Fruit fly (Drosophila melanogaster) whole organism, embryonic: ENCODE measurements around the gene CG18661.

ENCODE experiments used
- B-H2 ChIP-seq: fragments of 200-800 bp; sonication (Bioruptor generic); optimal IDR thresholded peaks from 2 replicates; lab custom pipeline; 2018; ENCODE audit warnings: missing biosample characterization, mild to moderate bottlenecking, missing genetic modification characterization
- CG10321 ChIP-seq: fragments of 200-800 bp; sonication (Bioruptor generic); IDR thresholded peaks from 2 replicates; pipeline ENCODE4 v1.3.6; 2022; ENCODE audit warnings: missing biosample characterization, missing genetic modification characterization
- CG10462 ChIP-seq: fragments of 200-800 bp; sonication (Bioruptor generic); optimal IDR thresholded peaks from 2 replicates; lab custom pipeline; 2016; ENCODE audit warnings: missing biosample characterization, missing genetic modification characterization
- CG10565 ChIP-seq: fragments of 200-800 bp; sonication (Bioruptor generic); optimal IDR thresholded peaks from 3 replicates; lab custom pipeline; 2016; ENCODE audit warnings: missing biosample characterization, mild to moderate bottlenecking, missing genetic modification characterization
- CG11398 ChIP-seq: fragments of 200-800 bp; sonication (Bioruptor generic); optimal IDR thresholded peaks from 2 replicates; lab custom pipeline; 2016; ENCODE audit warnings: missing biosample characterization, missing genetic modification characterization
- CG11695 ChIP-seq: fragments of 200-800 bp; sonication (Bioruptor generic); IDR thresholded peaks from 3 replicates; pipeline ENCODE4 v1.3.6; 2022; ENCODE audit warnings: missing biosample characterization, missing genetic modification characterization
- CG11696 ChIP-seq: fragments of 200-800 bp; sonication (Bioruptor generic); IDR thresholded peaks from 2 replicates; pipeline ENCODE4 v1.3.6; 2022; ENCODE audit warnings: missing biosample characterization, missing genetic modification characterization
- CG14965 ChIP-seq: fragments of 200-800 bp; sonication (Bioruptor generic); optimal IDR thresholded peaks from 2 replicates; lab custom pipeline; 2016; ENCODE audit warnings: missing biosample characterization, missing genetic modification characterization, borderline replicate concordance
- CG17385 ChIP-seq: fragments of 200-800 bp; sonication (Bioruptor generic); optimal IDR thresholded peaks from 3 replicates; lab custom pipeline; 2018; ENCODE audit warnings: missing biosample characterization, mild to moderate bottlenecking, missing genetic modification characterization
- CG17612 ChIP-seq: fragments of 200-800 bp; sonication (Bioruptor generic); IDR thresholded peaks from 2 replicates; pipeline ENCODE4 v1.3.6; 2022; ENCODE audit warnings: missing biosample characterization, missing genetic modification characterization
- CG4360 ChIP-seq: fragments of 200-800 bp; sonication (Bioruptor generic); IDR thresholded peaks from 2 replicates; pipeline ENCODE4 v1.3.6; 2022; ENCODE audit warnings: missing biosample characterization, missing genetic modification characterization
- CG4820 ChIP-seq: fragments of 200-800 bp; sonication (Bioruptor generic); optimal IDR thresholded peaks from 3 replicates; lab custom pipeline; 2016; ENCODE audit warnings: missing biosample characterization, missing genetic modification characterization
- CG6689 ChIP-seq: fragments of 200-800 bp; sonication (Bioruptor generic); IDR thresholded peaks from 2 replicates; pipeline ENCODE4 v1.3.6; 2022; ENCODE audit warnings: missing biosample characterization, missing genetic modification characterization
- CG6791 ChIP-seq: fragments of 200-800 bp; sonication (Bioruptor generic); IDR thresholded peaks from 3 replicates; pipeline ENCODE4 v1.3.6; 2022; ENCODE audit warnings: missing biosample characterization, missing genetic modification characterization; ENCODE audit not compliant: partially characterized antibody
- CG7271 ChIP-seq: fragments of 200-800 bp; sonication (Bioruptor generic); optimal IDR thresholded peaks from 2 replicates; lab custom pipeline; 2018; ENCODE audit warnings: missing biosample characterization, mild to moderate bottlenecking, missing genetic modification characterization, moderate library complexity
- CG7357 ChIP-seq: fragments of 200-800 bp; sonication (Bioruptor generic); IDR thresholded peaks from 3 replicates; pipeline ENCODE4 v1.3.6; 2022; ENCODE audit warnings: missing biosample characterization, missing genetic modification characterization
- CG7928 ChIP-seq: fragments of 200-800 bp; sonication (Bioruptor generic); optimal IDR thresholded peaks from 2 replicates; lab custom pipeline; 2017; ENCODE audit warnings: missing biosample characterization, mild to moderate bottlenecking, missing genetic modification characterization
- CHES-1-like ChIP-seq: fragments of 200-800 bp; sonication (Bioruptor generic); optimal IDR thresholded peaks from 2 replicates; lab custom pipeline; 2016; ENCODE audit warnings: missing biosample characterization, missing genetic modification characterization
- Chrac-16 ChIP-seq: fragments of 200-800 bp; sonication (Bioruptor generic); optimal IDR thresholded peaks from 3 replicates; lab custom pipeline; 2016; ENCODE audit warnings: missing biosample characterization, missing genetic modification characterization
- Ets65A ChIP-seq: fragments of 200-800 bp; sonication (Bioruptor generic); peaks from one replicate; lab custom pipeline; 2016; ENCODE audit warnings: missing biosample characterization, missing genetic modification characterization
- Gsc ChIP-seq: fragments of 200-800 bp; sonication (Bioruptor generic); IDR thresholded peaks from 2 replicates; pipeline ENCODE4 v1.3.6; 2022; ENCODE audit warnings: missing biosample characterization, missing genetic modification characterization
- Lim3 ChIP-seq: fragments of 200-800 bp; sonication (Bioruptor generic); IDR thresholded peaks from 2 replicates; pipeline ENCODE4 v1.3.6; 2022; ENCODE audit warnings: missing biosample characterization, missing genetic modification characterization
- Max ChIP-seq: fragments of 200-800 bp; sonication (Bioruptor generic); optimal IDR thresholded peaks from 2 replicates; lab custom pipeline; 2016; ENCODE audit warnings: missing biosample characterization, mild to moderate bottlenecking, missing genetic modification characterization
- NC2β ChIP-seq: fragments of 200-800 bp; sonication (Bioruptor generic); optimal IDR thresholded peaks from 2 replicates; lab custom pipeline; 2016; ENCODE audit warnings: missing biosample characterization, missing genetic modification characterization
- Opbp ChIP-seq: fragments of 200-800 bp; sonication (Bioruptor generic); IDR thresholded peaks from 3 replicates; pipeline ENCODE4 v1.3.6; 2022; ENCODE audit warnings: missing biosample characterization, missing genetic modification characterization; ENCODE audit not compliant: partially characterized antibody
- Sry-δ ChIP-seq: fragments of 200-800 bp; sonication (Bioruptor generic); optimal IDR thresholded peaks from 2 replicates; lab custom pipeline; 2016; ENCODE audit warnings: missing biosample characterization, missing genetic modification characterization
- Ssrp ChIP-seq: fragments of 200-800 bp; sonication (Bioruptor generic); optimal IDR thresholded peaks from 2 replicates; lab custom pipeline; 2018; ENCODE audit warnings: missing biosample characterization, mild to moderate bottlenecking, missing genetic modification characterization, moderate library complexity
- ac ChIP-seq: fragments of 200-800 bp; sonication (Bioruptor generic); optimal IDR thresholded peaks from 3 replicates; lab custom pipeline; 2017; ENCODE audit warnings: missing biosample characterization, mild to moderate bottlenecking, missing genetic modification characterization
- amos ChIP-seq: fragments of 200-800 bp; sonication (Bioruptor generic); IDR thresholded peaks from 2 replicates; pipeline ENCODE4 v1.3.6; 2022; ENCODE audit warnings: missing biosample characterization, missing genetic modification characterization; ENCODE audit not compliant: partially characterized antibody
- ara ChIP-seq: fragments of 200-800 bp; sonication (Bioruptor generic); IDR thresholded peaks from 2 replicates; pipeline ENCODE4 v1.3.6; 2022; ENCODE audit warnings: missing biosample characterization, missing genetic modification characterization
- bbx ChIP-seq: fragments of 200-800 bp; sonication (Bioruptor generic); IDR thresholded peaks from 2 replicates; pipeline ENCODE4 v1.3.6; 2022; ENCODE audit warnings: missing biosample characterization, missing genetic modification characterization; ENCODE audit not compliant: partially characterized antibody
- bcd ChIP-seq: fragments of 200-800 bp; sonication (Bioruptor generic); optimal IDR thresholded peaks from 2 replicates; lab custom pipeline; 2017; ENCODE audit warnings: missing biosample characterization, mild to moderate bottlenecking, missing genetic modification characterization
- bigmax ChIP-seq: fragments of 200-800 bp; sonication (Bioruptor generic); optimal IDR thresholded peaks from 2 replicates; lab custom pipeline; 2018; ENCODE audit warnings: missing biosample characterization, mild to moderate bottlenecking, missing genetic modification characterization
- btn ChIP-seq: fragments of 200-800 bp; sonication (Bioruptor generic); optimal IDR thresholded peaks from 2 replicates; lab custom pipeline; 2016; ENCODE audit warnings: missing biosample characterization, missing genetic modification characterization
- caup ChIP-seq: fragments of 200-800 bp; sonication (Bioruptor generic); optimal IDR thresholded peaks from 3 replicates; lab custom pipeline; 2017; ENCODE audit warnings: missing biosample characterization, mild to moderate bottlenecking, missing genetic modification characterization, moderate library complexity; ENCODE audit not compliant: severe bottlenecking
- chn ChIP-seq: fragments of 200-800 bp; sonication (Bioruptor generic); optimal IDR thresholded peaks from 2 replicates; lab custom pipeline; 2016; ENCODE audit warnings: missing biosample characterization, missing genetic modification characterization
- esg ChIP-seq: fragments of 200-800 bp; sonication (Bioruptor generic); conservative IDR thresholded peaks from 2 replicates; pipeline ENCODE4 v1.3.6; 2022; ENCODE audit warnings: missing biosample characterization, missing genetic modification characterization
- ewg ChIP-seq: fragments of 200-800 bp; sonication (Bioruptor generic); optimal IDR thresholded peaks from 3 replicates; lab custom pipeline; 2017; ENCODE audit warnings: mild to moderate bottlenecking, missing biosample characterization, missing genetic modification reagents, missing genetic modification characterization
- eyg ChIP-seq: fragments of 200-800 bp; sonication (Bioruptor generic); optimal IDR thresholded peaks from 3 replicates; lab custom pipeline; 2016; ENCODE audit warnings: missing biosample characterization, missing genetic modification characterization
- fd102C ChIP-seq: fragments of 200-800 bp; sonication (Bioruptor generic); optimal IDR thresholded peaks from 2 replicates; lab custom pipeline; 2018; ENCODE audit warnings: missing biosample characterization, mild to moderate bottlenecking, missing genetic modification characterization, moderate library complexity
- gem ChIP-seq: fragments of 200-800 bp; sonication (Bioruptor generic); optimal IDR thresholded peaks from 2 replicates; lab custom pipeline; 2019; ENCODE audit warnings: missing biosample characterization, mild to moderate bottlenecking, missing genetic modification characterization, moderate library complexity
- grau ChIP-seq: fragments of 200-800 bp; optimal IDR thresholded peaks from 3 replicates; lab custom pipeline; 2019; ENCODE audit warnings: missing biosample characterization, mild to moderate bottlenecking, missing genetic modification characterization, moderate library complexity
- ind ChIP-seq: fragments of 200-800 bp; sonication (Bioruptor generic); optimal IDR thresholded peaks from 3 replicates; lab custom pipeline; 2016; ENCODE audit warnings: missing biosample characterization, missing genetic modification characterization
- kni ChIP-seq: fragments of 200-800 bp; sonication (Bioruptor generic); optimal IDR thresholded peaks from 3 replicates; lab custom pipeline; 2017; ENCODE audit warnings: mild to moderate bottlenecking, missing biosample characterization, missing genetic modification reagents, missing genetic modification characterization
- mam ChIP-seq: fragments of 200-800 bp; sonication (Bioruptor generic); optimal IDR thresholded peaks from 3 replicates; lab custom pipeline; 2016; ENCODE audit warnings: missing biosample characterization, missing genetic modification characterization
- pros ChIP-seq: fragments of 200-800 bp; sonication (Bioruptor generic); optimal IDR thresholded peaks from 3 replicates; lab custom pipeline; 2019; ENCODE audit warnings: missing biosample characterization, mild to moderate bottlenecking, missing genetic modification characterization, moderate library complexity
- row ChIP-seq: fragments of 200-800 bp; sonication (Bioruptor generic); IDR thresholded peaks from 3 replicates; pipeline ENCODE4 v1.3.6; 2022; ENCODE audit warnings: missing biosample characterization, missing genetic modification characterization
- salm ChIP-seq: fragments of 200-800 bp; sonication (Bioruptor generic); optimal IDR thresholded peaks from 2 replicates; lab custom pipeline; 2018; ENCODE audit warnings: missing biosample characterization, mild to moderate bottlenecking, missing genetic modification characterization
- sug ChIP-seq: fragments of 200-800 bp; optimal IDR thresholded peaks from 2 replicates; lab custom pipeline; 2019; ENCODE audit warnings: missing biosample characterization, mild to moderate bottlenecking, missing genetic modification characterization, moderate library complexity

The CG18661 gene

dm6 chr2L:8951184-8951934, 46.0 kb upstream of the CG18661 start, which contains the start of gene C1GalTA (continued):
- TF ChIP-seq CG4820 (GFP tag; lab: Kevin White, UChicago) (peak; percentile 93), CG7271 (tag; lab: Kevin White, UChicago) (peak; percentile 97), caup (GFP tag; lab: Kevin White, UChicago) (peak; percentile 96), CG10565 (GFP tag; lab: Kevin White, UChicago) (peak; percentile 26), Ets65A (peak; percentile 94), grau (peak; percentile 99), Chrac-16 (GFP tag; lab: Kevin White, UChicago) (peak; percentile 93), Gsc (GFP tag; lab: Robert Waterston, UW) (no peak), Lim3 (no peak), pros (GFP tag; lab: Kevin White, UChicago) (peak; percentile 90), Opbp (GFP tag; lab: Robert Waterston, UW) (no peak), Max (GFP tag; lab: Kevin White, UChicago) (peak; percentile 90), bcd (GFP tag; lab: Kevin White, UChicago) (peak; percentile 97), CG17385 (GFP tag; lab: Kevin White, UChicago) (peak; percentile 98), fd102C (GFP tag; lab: Kevin White, UChicago) (no peak), CHES-1-like (GFP tag; lab: Kevin White, UChicago) (peak; percentile 78), CG11696 (peak; percentile 90), CG4360 (GFP tag; lab: Robert Waterston, UW) (peak; percentile 62; the same call in 1 of the 2 replicates), CG14965 (GFP tag; lab: Kevin White, UChicago) (no peak), esg (GFP tag; lab: Robert Waterston, UW) (peak; percentile 92), amos (GFP tag; lab: Robert Waterston, UW) (no peak), ind (GFP tag; lab: Kevin White, UChicago) (peak; percentile 94), B-H2 (GFP tag; lab: Kevin White, UChicago) (peak; percentile 94), ara (peak; percentile 92), salm (peak; percentile 98), ewg (GFP tag; lab: Kevin White, UChicago) (peak; percentile 92), Sry-δ (GFP tag; lab: Kevin White, UChicago) (no peak), CG6689 (peak; percentile 98), CG6791 (no peak), CG10321 (peak; percentile 77; the same call in 1 of the 2 replicates), CG11695 (GFP tag; lab: Robert Waterston, UW) (peak; percentile 99), btn (no peak), row (GFP tag; lab: Robert Waterston, UW) (peak; percentile 98), mam (GFP tag; lab: Kevin White, UChicago) (peak; percentile 56), CG11398 (GFP tag; lab: Kevin White, UChicago) (peak; percentile 63), kni (GFP tag; lab: Kevin White, UChicago) (peak; percentile 61), CG17612 (peak; percentile 87), CG7357 (GFP tag; lab: Robert Waterston, UW) (peak; percentile 91), bbx (GFP tag; lab: Robert Waterston, UW) (no peak), CG7928 (GFP tag; lab: Kevin White, UChicago) (peak; percentile 75), bigmax (no peak), ac (GFP tag; lab: Kevin White, UChicago) (peak; percentile 63), NC2β (no peak), CG10462 (GFP tag; lab: Kevin White, UChicago) (peak; percentile 90), sug (tag; lab: Kevin White, UChicago) (peak; percentile 96), Ssrp (tag; lab: Kevin White, UChicago) (peak; percentile 98), chn (GFP tag; lab: Kevin White, UChicago) (peak; percentile 49), gem (tag; lab: Kevin White, UChicago) (peak; percentile 100), eyg (GFP tag; lab: Kevin White, UChicago) (peak; percentile 40)
